Worm (Caenorhabditis elegans) whole organism, late embryonic: ENCODE measurements around the gene srw-108.

Experiments used
- elt-2 ChIP-seq: sonication (generic microtip); optimal IDR thresholded peaks from 2 replicates; lab custom pipeline; 2016; ENCODE audit warnings: missing genetic modification reagents, missing genetic modification characterization, missing compliant biosample characterization
- eyg-1 ChIP-seq: sonication (generic microtip); optimal IDR thresholded peaks from 2 replicates; lab custom pipeline; 2016; ENCODE audit warnings: missing genotype, missing genetic modification characterization, missing compliant biosample characterization
- fkh-10 ChIP-seq: fragments of 150-350 bp; optimal IDR thresholded peaks from 2 replicates; lab custom pipeline; 2014; ENCODE audit warnings: missing biosample characterization, missing genetic modification reagents, missing genetic modification characterization
- nhr-11 ChIP-seq: fragments of 150-350 bp; optimal IDR thresholded peaks from 2 replicates; lab custom pipeline; 2014; ENCODE audit warnings: missing biosample characterization, missing genetic modification characterization
- pha-4 ChIP-seq: fragments of 150-350 bp; optimal IDR thresholded peaks from 2 replicates; lab custom pipeline; 2018; ENCODE audit warnings: missing biosample characterization, missing genetic modification reagents, missing genetic modification characterization
- sdc-2 ChIP-seq: sonication (generic microtip); optimal IDR thresholded peaks from 2 replicates; lab custom pipeline; 2016; ENCODE audit warnings: missing genotype, missing genetic modification characterization, missing compliant biosample characterization
- tbx-2 ChIP-seq: sonication (generic microtip); optimal IDR thresholded peaks from 2 replicates; lab custom pipeline; 2016; ENCODE audit warnings: missing genetic modification characterization, missing compliant biosample characterization

ce11 chrV:534176-534575 lies 6.5 kb downstream of the srw-108 start, which contains the start of gene nhr-132:
- TF ChIP-seq fkh-10 (GFP tag; lab: Kevin White, UChicago) (no peak), nhr-11 (tag; lab: Kevin White, UChicago) (no peak), pha-4 (no peak), tbx-2 (no peak), sdc-2 (tag; lab: Kevin White, UChicago) (no peak), eyg-1 (tag; lab: Kevin White, UChicago) (no peak), elt-2 (peak; percentile 21)
